Worm (Caenorhabditis elegans) whole organism, L2 larva: ENCODE data around the gene F56B3.4.

Experiments used
- C34F6.9 ChIP-seq: fragments of 150-350 bp; optimal IDR thresholded peaks from 2 replicates; lab custom pipeline; 2014; ENCODE audit warnings: missing biosample characterization, missing genetic modification characterization
- F13H6.1 ChIP-seq: sonication (generic microtip); optimal IDR thresholded peaks from 2 replicates; lab custom pipeline; 2016; ENCODE audit warnings: missing genetic modification characterization, missing compliant biosample characterization
- R02D3.7 ChIP-seq: fragments of 150-350 bp; optimal IDR thresholded peaks from 2 replicates; lab custom pipeline; 2014; ENCODE audit warnings: missing biosample characterization, missing genetic modification characterization
- Y55F3AM.14 ChIP-seq: fragments of 200-800 bp; sonication (Bioruptor generic); optimal IDR thresholded peaks from 2 replicates; lab custom pipeline; 2018; ENCODE audit warnings: mild to moderate bottlenecking, missing genetic modification characterization, missing compliant biosample characterization
- ZK546.5 ChIP-seq: sonication (generic microtip); optimal IDR thresholded peaks from 2 replicates; lab custom pipeline; 2017; ENCODE audit warnings: missing biosample characterization, missing genetic modification characterization
- ama-1 ChIP-seq: fragments of 150-350 bp; optimal IDR thresholded peaks from 2 replicates; lab custom pipeline; 2018; ENCODE audit warnings: inconsistent platforms
- ceh-16 ChIP-seq: fragments of 150-350 bp; optimal IDR thresholded peaks from 2 replicates; lab custom pipeline; 2014; ENCODE audit warnings: missing biosample characterization, missing genetic modification characterization
- ceh-82 ChIP-seq: fragments of 150-350 bp; optimal IDR thresholded peaks from 2 replicates; lab custom pipeline; 2014; ENCODE audit warnings: missing biosample characterization, missing genetic modification characterization
- dmd-4 ChIP-seq: sonication (generic microtip); optimal IDR thresholded peaks from 2 replicates; lab custom pipeline; 2017; ENCODE audit warnings: missing biosample characterization, missing genetic modification characterization
- egl-27 ChIP-seq: sonication (generic microtip); optimal IDR thresholded peaks from 3 replicates; lab custom pipeline; 2017; ENCODE audit warnings: missing biosample characterization, missing genetic modification reagents, missing genetic modification characterization
- elt-1 ChIP-seq: fragments of 150-350 bp; optimal IDR thresholded peaks from 2 replicates; lab custom pipeline; 2014; ENCODE audit warnings: missing biosample characterization, missing genetic modification characterization
- elt-3 ChIP-seq: sonication (generic microtip); optimal IDR thresholded peaks from 2 replicates; lab custom pipeline; 2017; ENCODE audit warnings: missing biosample characterization, missing genetic modification characterization
- fos-1 ChIP-seq: fragments of 150-350 bp; optimal IDR thresholded peaks from 2 replicates; lab custom pipeline; 2014; ENCODE audit warnings: missing biosample characterization, missing genetic modification characterization
- gmeb-1 ChIP-seq: fragments of 150-350 bp; optimal IDR thresholded peaks from 2 replicates; lab custom pipeline; 2014; ENCODE audit warnings: missing biosample characterization, missing genetic modification characterization
- lin-13 ChIP-seq: fragments of 150-350 bp; optimal IDR thresholded peaks from 2 replicates; lab custom pipeline; 2014; ENCODE audit warnings: missing biosample characterization, missing genetic modification reagents, missing genetic modification characterization
- lin-39 ChIP-seq: fragments of 150-350 bp; optimal IDR thresholded peaks from 2 replicates; lab custom pipeline; 2014; ENCODE audit warnings: missing biosample characterization, missing genetic modification reagents, missing genetic modification characterization
- mab-5 ChIP-seq: fragments of 150-350 bp; optimal IDR thresholded peaks from 2 replicates; lab custom pipeline; 2014; ENCODE audit warnings: missing biosample characterization, missing genetic modification characterization
- mbf-1 ChIP-seq: sonication (generic microtip); optimal IDR thresholded peaks from 2 replicates; lab custom pipeline; 2017; ENCODE audit warnings: missing biosample characterization, missing genetic modification characterization
- mdl-1 ChIP-seq, 2 experiments: fragments of 150-350 bp in 1 of 2; sonication (generic microtip) in 1 of 2; optimal IDR thresholded peaks; 2 replicates each; lab custom pipeline; 2017; ENCODE audit warnings: missing biosample characterization in 2 of 2, missing genetic modification characterization in 2 of 2
- nhr-12 ChIP-seq: fragments of 150-350 bp; optimal IDR thresholded peaks from 2 replicates; lab custom pipeline; 2014; ENCODE audit warnings: missing biosample characterization, missing genetic modification characterization
- nhr-129 ChIP-seq: fragments of 150-350 bp; optimal IDR thresholded peaks from 2 replicates; lab custom pipeline; 2014; ENCODE audit warnings: missing biosample characterization, missing genetic modification characterization
- nhr-23 ChIP-seq: fragments of 150-350 bp; optimal IDR thresholded peaks from 2 replicates; lab custom pipeline; 2014; ENCODE audit warnings: missing biosample characterization, missing genetic modification reagents, missing genetic modification characterization
- nhr-25 ChIP-seq: fragments of 150-350 bp; sonication (generic microtip); optimal IDR thresholded peaks from 3 replicates; lab custom pipeline; 2014; ENCODE audit warnings: missing biosample characterization, missing genetic modification characterization
- nhr-6 ChIP-seq: fragments of 150-350 bp; optimal IDR thresholded peaks from 2 replicates; lab custom pipeline; 2014; ENCODE audit warnings: missing biosample characterization, missing genetic modification characterization
- nhr-77 ChIP-seq: fragments of 150-350 bp; optimal IDR thresholded peaks from 2 replicates; lab custom pipeline; 2014; ENCODE audit warnings: missing biosample characterization, missing genetic modification characterization
- skn-1 ChIP-seq: sonication (generic microtip); optimal IDR thresholded peaks from 2 replicates; lab custom pipeline; 2017; ENCODE audit warnings: missing biosample characterization, missing genetic modification characterization
- sma-3 ChIP-seq: sonication (generic microtip); optimal IDR thresholded peaks from 2 replicates; lab custom pipeline; 2016; ENCODE audit warnings: missing genetic modification reagents, missing genetic modification characterization, missing compliant biosample characterization
- sma-9 ChIP-seq, 2 experiments: fragments of 150-350 bp in 1 of 2; sonication (generic microtip) in 1 of 2; optimal IDR thresholded peaks; 2 replicates each; lab custom pipeline; 2014 to 2016; ENCODE audit warnings: missing genetic modification characterization in 2 of 2, mild to moderate bottlenecking in 1 of 2, missing biosample characterization in 1 of 2, missing compliant biosample characterization in 1 of 2, missing genetic modification reagents in 1 of 2, moderate library complexity in 1 of 2
- snpc-4 ChIP-seq: fragments of 150-350 bp; optimal IDR thresholded peaks from 2 replicates; lab custom pipeline; 2014; ENCODE audit warnings: missing biosample characterization, missing genetic modification characterization
- unc-55 ChIP-seq: fragments of 150-350 bp; sonication (generic microtip); optimal IDR thresholded peaks from 3 replicates; lab custom pipeline; 2014; ENCODE audit warnings: missing biosample characterization, missing genetic modification reagents, missing genetic modification characterization
- ztf-1 ChIP-seq: fragments of 200-800 bp; sonication (Bioruptor generic); conservative IDR thresholded peaks from 2 replicates; pipeline ENCODE4 v1.3.6; 2022; ENCODE audit warnings: missing genetic modification characterization, missing compliant biosample characterization
- ztf-11 ChIP-seq: sonication (generic microtip); optimal IDR thresholded peaks from 2 replicates; lab custom pipeline; 2017; ENCODE audit warnings: missing biosample characterization, missing genetic modification characterization
- ztf-4 ChIP-seq: fragments of 150-350 bp; optimal IDR thresholded peaks from 2 replicates; lab custom pipeline; 2014; ENCODE audit warnings: missing biosample characterization, missing genetic modification characterization

The F56B3.4 gene

DNA sequence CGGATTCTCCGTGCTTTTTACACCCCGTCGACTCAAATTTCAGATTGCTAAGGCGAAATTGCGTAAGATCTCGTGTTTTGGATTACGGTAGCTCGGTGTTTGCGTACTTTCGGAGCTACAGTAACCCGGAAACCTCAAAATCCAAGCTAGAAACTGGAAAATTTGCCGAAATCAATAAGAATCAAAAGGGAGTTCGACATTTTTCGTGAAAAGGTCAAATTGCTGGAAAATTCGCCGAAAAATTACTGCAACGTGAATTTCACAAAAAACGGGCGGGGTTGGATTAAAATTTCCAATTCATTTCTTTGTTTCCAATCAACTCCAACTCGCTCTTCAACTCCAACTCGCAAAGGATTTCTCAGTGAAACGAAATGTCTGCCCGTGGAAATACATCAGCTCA, 6.3 kb downstream of the F56B3.4 start, which contains the start of gene F56B3.6:
Gene F56B3.6 (plus strand): TSS at position 301 of the 400 bp plus-strand sequence.
- no peak for TF ChIP-seq ztf-11 (tag; lab: Kevin White, UChicago)
- no peak for TF ChIP-seq mab-5 (tag; lab: Kevin White, UChicago)

DNA sequence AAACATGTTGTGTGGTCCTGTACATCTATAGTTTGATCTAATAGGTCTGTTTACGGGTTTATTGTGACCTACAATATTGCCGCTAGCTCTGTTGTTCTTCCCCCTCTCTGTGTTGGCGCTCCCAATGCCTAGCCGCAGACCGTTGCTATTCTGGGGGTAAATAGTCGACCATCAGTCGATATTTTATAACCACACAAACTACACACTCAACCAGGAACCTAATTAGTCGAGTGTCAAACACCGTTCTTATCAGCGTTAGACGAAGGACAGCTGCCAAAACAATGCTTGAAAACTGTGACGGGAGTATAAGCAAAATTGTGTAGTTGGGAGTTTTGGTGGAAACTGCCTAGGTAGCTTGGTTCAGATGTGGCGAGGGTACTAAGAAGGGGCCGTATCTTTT, 11.7 kb downstream of the F56B3.4 start:
- no peak for TF ChIP-seq nhr-23 (tag; lab: Kevin White, UChicago)
- TF ChIP-seq ceh-16 (tag; lab: Kevin White, UChicago) = no peak
- no peak for TF ChIP-seq elt-3 (tag; lab: Kevin White, UChicago)
- TF ChIP-seq unc-55 (GFP tag; lab: Kevin White, UChicago) = no peak
- no peak for TF ChIP-seq mdl-1 (tag; optimal IDR thresholded peaks at IDR 0.05; lab: Kevin White, UChicago)
- no peak for TF ChIP-seq sma-9 (GFP tag; optimal IDR thresholded peaks at IDR 0.05; lab: Kevin White, UChicago)
- TF ChIP-seq sma-9 (tag; optimal IDR thresholded peaks at IDR 0.05; lab: Kevin White, UChicago) = no peak
- no peak for TF ChIP-seq egl-27 (tag; lab: Kevin White, UChicago)
- TF ChIP-seq elt-1 = no peak
- TF ChIP-seq, all 48 proteins: peak for 0

ce11 chrIV:778484-778883, 15.6 kb downstream of the F56B3.4 start, which contains the start of gene ugt-52:
Gene ugt-52, plus strand, starts transcription at chrIV:778784.
- TF ChIP-seq ceh-82 (tag; lab: Kevin White, UChicago) (no peak), R02D3.7 (tag; lab: Kevin White, UChicago) (no peak), ama-1 (lab: Kevin White, UChicago) (no peak), fos-1 (tag; lab: Kevin White, UChicago) (no peak), ztf-11 (tag; lab: Kevin White, UChicago) (no peak), mab-5 (tag; lab: Kevin White, UChicago) (no peak), elt-3 (tag; lab: Kevin White, UChicago) (no peak), lin-39 (no peak), nhr-12 (tag; lab: Kevin White, UChicago) (no peak), skn-1 (tag; lab: Kevin White, UChicago) (no peak), snpc-4 (no peak)
- TF ChIP-seq, all 48 proteins: peak for 0

DNA sequence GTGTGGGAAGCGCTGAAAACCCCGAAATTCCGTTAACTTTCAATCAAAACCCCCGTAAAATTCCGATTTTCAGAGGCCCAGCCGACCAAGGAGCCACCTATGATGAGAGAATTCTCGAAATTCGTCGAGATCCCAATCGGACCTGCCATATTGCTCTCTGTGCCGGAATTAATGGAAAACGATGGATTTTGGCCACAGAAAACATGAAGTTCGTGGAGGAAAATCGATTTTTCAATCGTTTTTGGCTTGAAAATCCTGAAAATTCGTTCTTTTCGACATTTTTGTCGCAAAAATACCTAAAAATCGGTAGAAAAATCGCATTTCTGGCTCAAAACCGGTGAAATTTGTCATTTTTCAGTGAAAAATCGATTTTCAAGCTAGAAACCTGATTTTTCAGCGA, 20.5 kb downstream of the F56B3.4 start:
- TF ChIP-seq ztf-4 (tag; lab: Kevin White, UChicago) = no peak
- TF ChIP-seq ztf-1 (GFP tag; lab: Robert Waterston, UW) = no peak
- TF ChIP-seq nhr-25 (tag; lab: Kevin White, UChicago) = no peak

- TF ChIP-seq mbf-1 (no peak), F13H6.1 (no peak), Y55F3AM.14 (GFP tag; lab: Kevin White, UChicago) (no peak), R02D3.7 (tag; lab: Kevin White, UChicago) (no peak), skn-1 (tag; lab: Kevin White, UChicago) (no peak), egl-27 (tag; lab: Kevin White, UChicago) (no peak), ztf-1 (GFP tag; lab: Robert Waterston, UW) (no peak), lin-13 (GFP tag; lab: Kevin White, UChicago) (no peak), C34F6.9 (tag; lab: Kevin White, UChicago) (peak; percentile 19), nhr-6 (tag; lab: Kevin White, UChicago) (no peak), gmeb-1 (tag; lab: Kevin White, UChicago) (peak; percentile 78), ceh-16 (tag; lab: Kevin White, UChicago) (no peak), unc-55 (GFP tag; lab: Kevin White, UChicago) (peak; percentile 63), sma-9 (GFP tag; optimal IDR thresholded peaks at IDR 0.05; lab: Kevin White, UChicago) (no peak), sma-9 (tag; optimal IDR thresholded peaks at IDR 0.05; lab: Kevin White, UChicago) (no peak), mab-5 (tag; lab: Kevin White, UChicago) (no peak), ZK546.5 (tag; lab: Kevin White, UChicago) (no peak), ztf-4 (tag; lab: Kevin White, UChicago) (no peak), nhr-25 (tag; lab: Kevin White, UChicago) (no peak), dmd-4 (no peak), nhr-77 (tag; lab: Kevin White, UChicago) (no peak), sma-3 (GFP tag; lab: Kevin White, UChicago) (no peak), nhr-129 (peak; percentile 20)
These were observed 21.1 kb downstream of the F56B3.4 start, which contains the start of gene mrpl-2 for ce11 chrIV:772931-773330. Gene mrpl-2, plus strand, starts transcription at chrIV:773237.
